Fruit fly (Drosophila melanogaster) whole organism, embryonic: ENCODE data around the gene Ptpmeg2.
A peak's percentile ranks its signal among the peaks of the same experiment; 100 is the strongest.

Source experiments
- BEAF-32 ChIP-seq: fragments of 200-800 bp; sonication (Bioruptor generic); optimal IDR thresholded peaks from 3 replicates; lab custom pipeline; 2017; ENCODE audit warnings: missing biosample characterization, missing genetic modification characterization, mild to moderate bottlenecking, moderate library complexity, missing genetic modification reagents
- CG10274 ChIP-seq: fragments of 200-800 bp; sonication (Bioruptor generic); optimal IDR thresholded peaks from 3 replicates; lab custom pipeline; 2017; ENCODE audit warnings: missing biosample characterization, mild to moderate bottlenecking, missing genetic modification characterization
- CG11398 ChIP-seq: fragments of 200-800 bp; sonication (Bioruptor generic); optimal IDR thresholded peaks from 2 replicates; lab custom pipeline; 2016; ENCODE audit warnings: missing biosample characterization, missing genetic modification characterization
- CG11456 ChIP-seq: fragments of 200-800 bp; sonication (Bioruptor generic); IDR thresholded peaks from 3 replicates; pipeline ENCODE4 v1.3.6; 2022; ENCODE audit warnings: missing biosample characterization, missing genetic modification characterization
- CG12104 ChIP-seq: fragments of 200-800 bp; sonication (Bioruptor generic); optimal IDR thresholded peaks from 3 replicates; lab custom pipeline; 2016; ENCODE audit warnings: missing biosample characterization, missing genetic modification characterization
- CG12236 ChIP-seq: fragments of 200-800 bp; sonication (Bioruptor generic); optimal IDR thresholded peaks from 2 replicates; lab custom pipeline; 2016; ENCODE audit warnings: missing biosample characterization, missing genetic modification characterization
- CG12659 ChIP-seq: fragments of 200-800 bp; sonication (Bioruptor generic); optimal IDR thresholded peaks from 3 replicates; lab custom pipeline; 2017; ENCODE audit warnings: mild to moderate bottlenecking, missing biosample characterization, missing genetic modification reagents, missing genetic modification characterization
- CG13424 ChIP-seq: fragments of 200-800 bp; sonication (Bioruptor generic); optimal IDR thresholded peaks from 2 replicates; lab custom pipeline; 2019; ENCODE audit warnings: missing biosample characterization, mild to moderate bottlenecking, missing genetic modification characterization, moderate library complexity
- CG13894 ChIP-seq: fragments of 200-800 bp; sonication (Bioruptor generic); optimal IDR thresholded peaks from 3 replicates; lab custom pipeline; 2018; ENCODE audit warnings: missing biosample characterization, mild to moderate bottlenecking, missing genetic modification characterization, moderate library complexity
- CG15011 ChIP-seq: fragments of 200-800 bp; sonication (Bioruptor generic); optimal IDR thresholded peaks from 3 replicates; lab custom pipeline; 2018; ENCODE audit warnings: missing biosample characterization, mild to moderate bottlenecking, missing genetic modification characterization
- CG16863 ChIP-seq: fragments of 200-800 bp; sonication (Bioruptor generic); optimal IDR thresholded peaks from 3 replicates; lab custom pipeline; 2016; ENCODE audit warnings: missing biosample characterization, missing genetic modification characterization
- CG17328 ChIP-seq: fragments of 200-800 bp; sonication (Bioruptor generic); IDR thresholded peaks from 2 replicates; pipeline ENCODE4 v1.3.6; 2022; ENCODE audit warnings: missing biosample characterization, missing genetic modification characterization
- CG17385 ChIP-seq: fragments of 200-800 bp; sonication (Bioruptor generic); optimal IDR thresholded peaks from 3 replicates; lab custom pipeline; 2018; ENCODE audit warnings: missing biosample characterization, mild to moderate bottlenecking, missing genetic modification characterization
- CG2875 ChIP-seq: fragments of 200-800 bp; sonication (Bioruptor generic); optimal IDR thresholded peaks from 2 replicates; lab custom pipeline; 2017; ENCODE audit warnings: missing biosample characterization, mild to moderate bottlenecking, missing genetic modification characterization, missing genetic modification reagents
- CG33213 ChIP-seq: fragments of 200-800 bp; sonication (Bioruptor generic); optimal IDR thresholded peaks from 3 replicates; lab custom pipeline; 2016; ENCODE audit warnings: missing biosample characterization, missing genetic modification characterization
- CG8089 ChIP-seq: fragments of 200-800 bp; sonication (Bioruptor generic); optimal IDR thresholded peaks from 3 replicates; lab custom pipeline; 2016; ENCODE audit warnings: missing biosample characterization, missing genetic modification characterization
- CG8359 ChIP-seq: fragments of 200-800 bp; sonication (Bioruptor generic); optimal IDR thresholded peaks from 2 replicates; lab custom pipeline; 2017; ENCODE audit warnings: missing biosample characterization, mild to moderate bottlenecking, missing genetic modification characterization, borderline replicate concordance
- CG9215 ChIP-seq: fragments of 200-800 bp; sonication (Bioruptor generic); IDR thresholded peaks from 2 replicates; pipeline ENCODE4 v1.3.6; 2022; ENCODE audit warnings: missing biosample characterization, missing genetic modification characterization
- Dek ChIP-seq: fragments of 200-800 bp; sonication (Bioruptor generic); optimal IDR thresholded peaks from 3 replicates; lab custom pipeline; 2019; ENCODE audit warnings: missing biosample characterization, mild to moderate bottlenecking, missing genetic modification characterization, moderate library complexity
- Doc2 ChIP-seq: fragments of 200-800 bp; sonication (Bioruptor generic); IDR thresholded peaks from 2 replicates; pipeline ENCODE4 v1.3.6; 2022; ENCODE audit warnings: missing biosample characterization, missing genetic modification characterization
- ERR ChIP-seq: fragments of 200-800 bp; sonication (Bioruptor generic); optimal IDR thresholded peaks from 2 replicates; lab custom pipeline; 2016; ENCODE audit warnings: missing biosample characterization, missing genetic modification characterization
- Fer1 ChIP-seq: fragments of 200-800 bp; sonication (Bioruptor generic); optimal IDR thresholded peaks from 2 replicates; lab custom pipeline; 2017; ENCODE audit warnings: missing biosample characterization, mild to moderate bottlenecking, missing genetic modification characterization
- HLH4C ChIP-seq: fragments of 200-800 bp; sonication (Bioruptor generic); IDR thresholded peaks from 3 replicates; pipeline ENCODE4 v1.3.6; 2022; ENCODE audit warnings: missing biosample characterization, missing genetic modification characterization; ENCODE audit not compliant: partially characterized antibody
- Hr3 ChIP-seq: fragments of 200-800 bp; sonication (Bioruptor generic); optimal IDR thresholded peaks from 3 replicates; lab custom pipeline; 2016; ENCODE audit warnings: missing biosample characterization, missing genetic modification characterization
- Hr51 ChIP-seq, 2 experiments: fragments of 200-800 bp; sonication (Bioruptor generic); optimal IDR thresholded peaks; 2 replicates in 1 of 2; 3 replicates in 1 of 2; lab custom pipeline; 2016 to 2018; ENCODE audit warnings: missing biosample characterization in 2 of 2, missing genetic modification characterization in 2 of 2, mild to moderate bottlenecking in 1 of 2, moderate library complexity in 1 of 2
- Mad ChIP-seq: fragments of 200-800 bp; sonication (Bioruptor generic); optimal IDR thresholded peaks from 2 replicates; lab custom pipeline; 2016; ENCODE audit warnings: missing biosample characterization, missing genetic modification characterization
- Mrtf ChIP-seq: fragments of 200-800 bp; sonication (Bioruptor generic); IDR thresholded peaks from 3 replicates; pipeline ENCODE4 v1.3.6; 2022; ENCODE audit warnings: missing biosample characterization, missing genetic modification characterization
- Nf-YA ChIP-seq: fragments of 200-800 bp; sonication (Bioruptor generic); IDR thresholded peaks from 2 replicates; pipeline ENCODE4 v1.3.6; 2022; ENCODE audit warnings: missing biosample characterization, missing genetic modification characterization
- Oli ChIP-seq: fragments of 200-800 bp; sonication (Bioruptor generic); optimal IDR thresholded peaks from 2 replicates; lab custom pipeline; 2018; ENCODE audit warnings: missing biosample characterization, mild to moderate bottlenecking, missing genetic modification characterization, moderate library complexity
- amos ChIP-seq: fragments of 200-800 bp; sonication (Bioruptor generic); IDR thresholded peaks from 2 replicates; pipeline ENCODE4 v1.3.6; 2022; ENCODE audit warnings: missing biosample characterization, missing genetic modification characterization; ENCODE audit not compliant: partially characterized antibody
- aop ChIP-seq: fragments of 200-800 bp; sonication (Bioruptor generic); IDR thresholded peaks from 2 replicates; pipeline ENCODE4 v1.3.6; 2022; ENCODE audit warnings: missing biosample characterization, missing genetic modification characterization
- bab2 ChIP-seq: fragments of 200-800 bp; sonication (Bioruptor generic); optimal IDR thresholded peaks from 2 replicates; lab custom pipeline; 2016; ENCODE audit warnings: missing biosample characterization, missing genetic modification characterization
- cas ChIP-seq: fragments of 200-800 bp; sonication (Bioruptor generic); IDR thresholded peaks from 2 replicates; pipeline ENCODE4 v1.3.6; 2022; ENCODE audit warnings: missing biosample characterization, missing genetic modification characterization
- chm ChIP-seq: fragments of 200-800 bp; sonication (Bioruptor generic); IDR thresholded peaks from 2 replicates; pipeline ENCODE4 v1.3.6; 2022; ENCODE audit warnings: missing biosample characterization, missing genetic modification characterization
- dimm ChIP-seq: fragments of 200-800 bp; sonication (Bioruptor generic); IDR thresholded peaks from 2 replicates; pipeline ENCODE4 v1.3.6; 2022; ENCODE audit warnings: missing biosample characterization, missing genetic modification characterization
- dpn ChIP-seq, 2 experiments: fragments of 200-800 bp; sonication (Bioruptor generic); optimal IDR thresholded peaks; 3 replicates each; lab custom pipeline; 2016; ENCODE audit warnings: missing biosample characterization in 2 of 2, missing genetic modification characterization in 2 of 2
- ewg ChIP-seq: fragments of 200-800 bp; sonication (Bioruptor generic); optimal IDR thresholded peaks from 3 replicates; lab custom pipeline; 2017; ENCODE audit warnings: mild to moderate bottlenecking, missing biosample characterization, missing genetic modification reagents, missing genetic modification characterization
- ind ChIP-seq: fragments of 200-800 bp; sonication (Bioruptor generic); optimal IDR thresholded peaks from 3 replicates; lab custom pipeline; 2016; ENCODE audit warnings: missing biosample characterization, missing genetic modification characterization
- jing ChIP-seq: fragments of 200-800 bp; sonication (Bioruptor generic); optimal IDR thresholded peaks from 2 replicates; lab custom pipeline; 2018; ENCODE audit warnings: missing biosample characterization, mild to moderate bottlenecking, missing genetic modification characterization
- klu ChIP-seq: fragments of 200-800 bp; sonication (Bioruptor generic); IDR thresholded peaks from 2 replicates; pipeline ENCODE4 v1.3.6; 2022; ENCODE audit warnings: missing biosample characterization, missing genetic modification characterization
- odd ChIP-seq: fragments of 200-800 bp; sonication (Bioruptor generic); optimal IDR thresholded peaks from 2 replicates; lab custom pipeline; 2017; ENCODE audit warnings: missing biosample characterization, mild to moderate bottlenecking, missing genetic modification characterization
- onecut ChIP-seq: fragments of 200-800 bp; sonication (Bioruptor generic); IDR thresholded peaks from 2 replicates; pipeline ENCODE4 v1.3.6; 2022; ENCODE audit warnings: missing biosample characterization, missing genetic modification characterization
- org-1 ChIP-seq: fragments of 200-800 bp; sonication (Bioruptor generic); optimal IDR thresholded peaks from 2 replicates; lab custom pipeline; 2017; ENCODE audit warnings: missing biosample characterization, missing genetic modification characterization
- pum ChIP-seq: fragments of 200-800 bp; sonication (Bioruptor generic); optimal IDR thresholded peaks from 2 replicates; lab custom pipeline; 2016; ENCODE audit warnings: missing biosample characterization, missing genetic modification characterization
- sqz ChIP-seq: fragments of 200-800 bp; sonication (Bioruptor generic); optimal IDR thresholded peaks from 3 replicates; lab custom pipeline; 2018; ENCODE audit warnings: missing biosample characterization, mild to moderate bottlenecking, missing genetic modification characterization
- tin ChIP-seq: fragments of 200-800 bp; sonication (Bioruptor generic); optimal IDR thresholded peaks from 3 replicates; lab custom pipeline; 2016; ENCODE audit warnings: missing biosample characterization, missing genetic modification characterization
- unpg ChIP-seq: fragments of 200-800 bp; sonication (Bioruptor generic); optimal IDR thresholded peaks from 3 replicates; lab custom pipeline; 2018; ENCODE audit warnings: missing biosample characterization, mild to moderate bottlenecking, missing genetic modification characterization, moderate library complexity
- z ChIP-seq: fragments of 200-800 bp; sonication (Bioruptor generic); IDR thresholded peaks from 3 replicates; pipeline ENCODE4 v1.3.6; 2022; ENCODE audit warnings: missing biosample characterization, missing genetic modification characterization
- zen ChIP-seq: fragments of 200-800 bp; sonication (Bioruptor generic); optimal IDR thresholded peaks from 3 replicates; lab custom pipeline; 2018; ENCODE audit warnings: missing biosample characterization, mild to moderate bottlenecking, missing genetic modification characterization, moderate library complexity

Ptpmeg2 gene

DNA sequence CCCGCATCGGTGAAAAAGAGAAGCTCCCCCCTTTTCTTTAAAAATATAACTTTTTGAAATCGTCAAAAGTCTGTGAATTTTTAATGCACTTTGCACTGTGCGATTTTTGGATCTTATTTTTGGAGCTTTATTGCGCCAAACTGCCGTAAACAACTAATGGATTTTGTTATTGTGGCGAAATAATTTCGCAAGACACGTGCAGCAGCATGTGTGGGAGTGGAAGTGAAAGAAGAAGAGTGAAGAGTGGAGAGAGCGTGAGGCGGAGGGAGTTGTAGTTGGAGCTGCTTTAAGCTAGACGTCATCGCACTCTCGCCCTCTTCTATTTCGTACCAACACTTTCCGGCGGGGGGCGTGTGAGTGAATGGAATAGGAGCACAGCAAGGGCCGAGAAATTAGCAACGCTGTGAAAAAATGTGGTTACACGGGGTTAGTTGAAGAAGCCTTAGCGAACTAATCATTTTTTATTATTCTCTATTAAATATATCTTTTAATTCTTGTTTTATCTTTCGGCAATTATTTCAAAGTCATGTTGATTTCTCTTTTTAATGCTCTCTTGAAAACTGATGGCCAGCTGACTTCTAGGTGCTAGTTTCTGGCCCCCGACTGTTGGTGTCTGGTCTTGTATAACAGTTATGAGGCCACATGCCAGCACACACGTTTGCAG lies 75.4 kb downstream of the Ptpmeg2 start (continued):
- TF ChIP-seq amos (GFP tag; lab: Robert Waterston, UW) = no peak
- TF ChIP-seq CG16863 (GFP tag; lab: Kevin White, UChicago) = peak; percentile 65
- peak; percentile 90 for TF ChIP-seq CG11456 (GFP tag; lab: Robert Waterston, UW)
- TF ChIP-seq z (GFP tag; lab: Robert Waterston, UW) = peak; percentile 64; the same call in 1 of the 3 replicates
- peak; percentile 46 for TF ChIP-seq pum (GFP tag; lab: Kevin White, UChicago)
- TF ChIP-seq Doc2 (GFP tag; lab: Robert Waterston, UW) = peak; percentile 59; the same call in 1 of the 2 replicates
- TF ChIP-seq ewg (GFP tag; lab: Kevin White, UChicago) = peak; percentile 87
- no peak for TF ChIP-seq CG12236 (GFP tag; lab: Kevin White, UChicago)
- TF ChIP-seq onecut (GFP tag; lab: Robert Waterston, UW) = peak; percentile 90
- no peak for TF ChIP-seq ERR (GFP tag; lab: Kevin White, UChicago)
- peak; percentile 74 for TF ChIP-seq CG8359 (GFP tag; lab: Kevin White, UChicago)
- peak; percentile 84 for TF ChIP-seq cas
- TF ChIP-seq CG17328 = peak; percentile 90
- TF ChIP-seq klu (GFP tag; lab: Robert Waterston, UW) = peak; percentile 87
- peak; percentile 94 for TF ChIP-seq Dek (tag; lab: Kevin White, UChicago)
- TF ChIP-seq dpn (GFP tag; optimal IDR thresholded peaks at IDR 0.05; lab: Kevin White, UChicago) = peak; percentile 60 to 91
- peak; percentile 97 for TF ChIP-seq Fer1 (GFP tag; lab: Kevin White, UChicago)
- TF ChIP-seq sqz (GFP tag; lab: Kevin White, UChicago) = peak; percentile 90
- TF ChIP-seq org-1 (GFP tag; lab: Kevin White, UChicago) = peak; percentile 94
- TF ChIP-seq CG11398 = peak; percentile 22
- TF ChIP-seq BEAF-32 (GFP tag; lab: Kevin White, UChicago) = peak; percentile 12
- TF ChIP-seq CG2875 (GFP tag; lab: Kevin White, UChicago) = peak; percentile 93
- TF ChIP-seq Hr3 (GFP tag; lab: Kevin White, UChicago) = peak; percentile 91
- peak; percentile 92 for TF ChIP-seq ind
- peak; percentile 89 for TF ChIP-seq Mrtf (GFP tag; lab: Robert Waterston, UW)
- TF ChIP-seq aop (GFP tag; lab: Robert Waterston, UW) = peak; percentile 51; the same call in 1 of the 2 replicates
- TF ChIP-seq dimm (GFP tag; lab: Robert Waterston, UW) = peak; percentile 63; the same call in 1 of the 2 replicates
- peak; percentile 97 for TF ChIP-seq CG12659
- TF ChIP-seq CG33213 (GFP tag; lab: Kevin White, UChicago) = peak; percentile 9
- TF ChIP-seq Hr51 (GFP tag; optimal IDR thresholded peaks at IDR 0.05; lab: Kevin White, UChicago) = peak; percentile 44 to 96
- TF ChIP-seq chm (GFP tag; lab: Robert Waterston, UW) = peak; percentile 93
- TF ChIP-seq Oli (tag; lab: Kevin White, UChicago) = peak; percentile 96
- TF ChIP-seq CG13894 = peak; percentile 91
- TF ChIP-seq CG13424 (tag; lab: Kevin White, UChicago) = peak; percentile 96
- TF ChIP-seq odd = peak; percentile 92
- TF ChIP-seq Mad (GFP tag; lab: Kevin White, UChicago) = peak; percentile 73
- no peak for TF ChIP-seq CG8089 (GFP tag; lab: Kevin White, UChicago)
- peak; percentile 92 for TF ChIP-seq CG17385
- peak; percentile 93 for TF ChIP-seq CG9215 (GFP tag; lab: Robert Waterston, UW)
- peak; percentile 75 for TF ChIP-seq zen (tag; lab: Kevin White, UChicago)
- TF ChIP-seq jing (GFP tag; lab: Kevin White, UChicago) = peak; percentile 79
- TF ChIP-seq CG12104 (GFP tag; lab: Kevin White, UChicago) = peak; percentile 87
- TF ChIP-seq unpg (GFP tag; lab: Kevin White, UChicago) = peak; percentile 94
- TF ChIP-seq tin (GFP tag; lab: Kevin White, UChicago) = peak; percentile 88
- peak; percentile 81 for TF ChIP-seq Nf-YA (GFP tag; lab: Robert Waterston, UW)
- peak; percentile 87 for TF ChIP-seq CG10274
- peak; percentile 93 for TF ChIP-seq CG15011
- TF ChIP-seq bab2 (GFP tag; lab: Kevin White, UChicago) = peak; percentile 65
- TF ChIP-seq HLH4C = no peak
